Fruit fly (Drosophila melanogaster) whole organism, prepupa: ENCODE data around the gene Nna1.
A peak's percentile ranks its signal among the peaks of the same experiment; 100 is the strongest.

ENCODE experiments used
- Blimp-1 ChIP-seq: fragments of 200-800 bp; sonication (Bioruptor generic); optimal IDR thresholded peaks from 3 replicates; lab custom pipeline; 2017; ENCODE audit warnings: missing biosample characterization, missing genetic modification characterization, mild to moderate bottlenecking, moderate library complexity, missing genetic modification reagents
- CG10631 ChIP-seq: fragments of 200-800 bp; sonication (Bioruptor generic); optimal IDR thresholded peaks from 2 replicates; lab custom pipeline; 2016; ENCODE audit warnings: missing biosample characterization, missing genetic modification characterization
- CG11294 ChIP-seq: fragments of 200-800 bp; sonication (Bioruptor generic); IDR thresholded peaks from 2 replicates; pipeline ENCODE4 v1.3.6; 2022; ENCODE audit warnings: missing biosample characterization, missing genetic modification characterization
- CG11762 ChIP-seq: fragments of 200-800 bp; sonication (Bioruptor generic); optimal IDR thresholded peaks from 3 replicates; lab custom pipeline; 2016; ENCODE audit warnings: missing biosample characterization, missing genetic modification characterization; ENCODE audit not compliant: insufficient read depth
- CG11902 ChIP-seq: fragments of 200-800 bp; sonication (Bioruptor generic); optimal IDR thresholded peaks from 3 replicates; lab custom pipeline; 2016; ENCODE audit warnings: missing biosample characterization, missing genetic modification characterization
- CG1621 ChIP-seq: fragments of 200-800 bp; sonication (Bioruptor generic); optimal IDR thresholded peaks from 3 replicates; lab custom pipeline; 2018; ENCODE audit warnings: missing biosample characterization, mild to moderate bottlenecking, missing genetic modification characterization
- CG16779 ChIP-seq: fragments of 200-800 bp; sonication (Bioruptor generic); optimal IDR thresholded peaks from 3 replicates; lab custom pipeline; 2017; ENCODE audit warnings: missing biosample characterization, mild to moderate bottlenecking, missing genetic modification characterization
- CG3032 ChIP-seq: fragments of 200-800 bp; optimal IDR thresholded peaks from 2 replicates; lab custom pipeline; 2019; ENCODE audit warnings: missing biosample characterization, mild to moderate bottlenecking, missing genetic modification characterization, moderate library complexity
- CG31627 ChIP-seq: fragments of 200-800 bp; sonication (Bioruptor generic); optimal IDR thresholded peaks from 3 replicates; lab custom pipeline; 2016; ENCODE audit warnings: missing biosample characterization, missing genetic modification characterization
- CG32006 ChIP-seq: fragments of 200-800 bp; sonication (Bioruptor generic); optimal IDR thresholded peaks from 3 replicates; lab custom pipeline; 2017; ENCODE audit warnings: missing biosample characterization, mild to moderate bottlenecking, missing genetic modification characterization
- CG34406 ChIP-seq: fragments of 200-800 bp; sonication (Bioruptor generic); optimal IDR thresholded peaks from 3 replicates; lab custom pipeline; 2016; ENCODE audit warnings: missing biosample characterization, missing genetic modification characterization
- CG3919 ChIP-seq: fragments of 200-800 bp; sonication (Bioruptor generic); optimal IDR thresholded peaks from 3 replicates; lab custom pipeline; 2016; ENCODE audit warnings: missing biosample characterization, missing genetic modification characterization
- CG4318 ChIP-seq: fragments of 200-800 bp; sonication (Bioruptor generic); optimal IDR thresholded peaks from 3 replicates; lab custom pipeline; 2017; ENCODE audit warnings: missing biosample characterization, mild to moderate bottlenecking, missing genetic modification characterization
- CG6163 ChIP-seq: fragments of 200-800 bp; sonication (Bioruptor generic); IDR thresholded peaks from 3 replicates; pipeline ENCODE4 v1.3.6; 2022; ENCODE audit warnings: missing biosample characterization, missing genetic modification characterization
- CG6276 ChIP-seq: fragments of 200-800 bp; sonication (Bioruptor generic); optimal IDR thresholded peaks from 2 replicates; lab custom pipeline; 2017; ENCODE audit warnings: missing biosample characterization, mild to moderate bottlenecking, missing genetic modification characterization
- CG6792 ChIP-seq: fragments of 200-800 bp; sonication (Bioruptor generic); optimal IDR thresholded peaks from 3 replicates; lab custom pipeline; 2016; ENCODE audit warnings: missing biosample characterization, missing genetic modification characterization
- CG6808 ChIP-seq: fragments of 200-800 bp; sonication (Bioruptor generic); optimal IDR thresholded peaks from 3 replicates; lab custom pipeline; 2017; ENCODE audit warnings: missing biosample characterization, missing genetic modification characterization, mild to moderate bottlenecking, moderate library complexity, missing genetic modification reagents
- CG6854 ChIP-seq: fragments of 200-800 bp; sonication (Bioruptor generic); optimal IDR thresholded peaks from 2 replicates; lab custom pipeline; 2017; ENCODE audit warnings: missing biosample characterization, mild to moderate bottlenecking, missing genetic modification characterization
- CG7368 ChIP-seq: fragments of 200-800 bp; sonication (Bioruptor generic); optimal IDR thresholded peaks from 3 replicates; lab custom pipeline; 2016; ENCODE audit warnings: missing biosample characterization, missing genetic modification characterization
- CG8319 ChIP-seq: fragments of 200-800 bp; sonication (Bioruptor generic); optimal IDR thresholded peaks from 3 replicates; lab custom pipeline; 2016; ENCODE audit warnings: missing biosample characterization, missing genetic modification characterization
- CG8632 ChIP-seq: fragments of 200-800 bp; sonication (Bioruptor generic); optimal IDR thresholded peaks from 3 replicates; lab custom pipeline; 2016; ENCODE audit warnings: missing biosample characterization, missing genetic modification characterization
- CG9139 ChIP-seq: fragments of 200-800 bp; sonication (Bioruptor generic); optimal IDR thresholded peaks from 3 replicates; lab custom pipeline; 2017; ENCODE audit warnings: missing biosample characterization, mild to moderate bottlenecking, missing genetic modification characterization
- Eip75B ChIP-seq: fragments of 200-800 bp; sonication (Bioruptor generic); optimal IDR thresholded peaks from 3 replicates; lab custom pipeline; 2016; ENCODE audit warnings: missing biosample characterization, missing genetic modification characterization
- Eip78C ChIP-seq: fragments of 200-800 bp; sonication (Bioruptor generic); peaks from one replicate; lab custom pipeline; 2016; ENCODE audit warnings: missing biosample characterization, missing genetic modification characterization
- Eip93F ChIP-seq: fragments of 200-800 bp; sonication (Bioruptor generic); optimal IDR thresholded peaks from 2 replicates; lab custom pipeline; 2016; ENCODE audit warnings: missing biosample characterization, mild to moderate bottlenecking, missing genetic modification characterization
- Ets21C ChIP-seq: fragments of 200-800 bp; sonication (Bioruptor generic); optimal IDR thresholded peaks from 3 replicates; lab custom pipeline; 2016; ENCODE audit warnings: missing biosample characterization, missing genetic modification characterization
- Ets96B ChIP-seq: fragments of 200-800 bp; optimal IDR thresholded peaks from 2 replicates; lab custom pipeline; 2019; ENCODE audit warnings: missing biosample characterization, mild to moderate bottlenecking, missing genetic modification characterization, moderate library complexity
- Gug ChIP-seq: fragments of 200-800 bp; sonication (Bioruptor generic); IDR thresholded peaks from 2 replicates; pipeline ENCODE4 v1.3.6; 2022; ENCODE audit warnings: missing biosample characterization, missing genetic modification characterization
- Hr38 ChIP-seq: sonication (Bioruptor generic); optimal IDR thresholded peaks from 2 replicates; lab custom pipeline; 2016; ENCODE audit warnings: missing biosample characterization, missing genetic modification characterization
- Hr39 ChIP-seq: fragments of 200-800 bp; sonication (Bioruptor generic); optimal IDR thresholded peaks from 2 replicates; lab custom pipeline; 2016; ENCODE audit warnings: missing biosample characterization, missing genetic modification characterization
- Hr4 ChIP-seq: fragments of 200-800 bp; sonication (Bioruptor generic); optimal IDR thresholded peaks from 3 replicates; lab custom pipeline; 2016; ENCODE audit warnings: missing biosample characterization, missing genetic modification characterization
- Met ChIP-seq: fragments of 200-800 bp; sonication (Bioruptor generic); optimal IDR thresholded peaks from 3 replicates; lab custom pipeline; 2016; ENCODE audit warnings: missing biosample characterization, missing genetic modification characterization
- Smox ChIP-seq: fragments of 200-800 bp; sonication (Bioruptor generic); optimal IDR thresholded peaks from 3 replicates; lab custom pipeline; 2016; ENCODE audit warnings: missing biosample characterization, missing genetic modification characterization
- Sox14 ChIP-seq: fragments of 200-800 bp; sonication (Bioruptor generic); optimal IDR thresholded peaks from 3 replicates; lab custom pipeline; 2016; ENCODE audit warnings: missing biosample characterization, missing genetic modification characterization
- achi ChIP-seq: fragments of 200-800 bp; sonication (Bioruptor generic); optimal IDR thresholded peaks from 3 replicates; lab custom pipeline; 2016; ENCODE audit warnings: missing biosample characterization, missing genetic modification characterization
- cyc ChIP-seq: fragments of 200-800 bp; sonication (Bioruptor generic); optimal IDR thresholded peaks from 3 replicates; lab custom pipeline; 2016; ENCODE audit warnings: missing biosample characterization, missing genetic modification characterization
- dac ChIP-seq: fragments of 200-800 bp; sonication (Bioruptor generic); optimal IDR thresholded peaks from 2 replicates; lab custom pipeline; 2017; ENCODE audit warnings: missing biosample characterization, mild to moderate bottlenecking, missing genetic modification characterization
- dsx ChIP-seq: fragments of 200-800 bp; optimal IDR thresholded peaks from 3 replicates; lab custom pipeline; 2019; ENCODE audit warnings: missing biosample characterization, mild to moderate bottlenecking, missing genetic modification characterization, moderate library complexity; ENCODE audit not compliant: poor library complexity, severe bottlenecking
- fd59A ChIP-seq: fragments of 200-800 bp; sonication (Bioruptor generic); optimal IDR thresholded peaks from 2 replicates; lab custom pipeline; 2017; ENCODE audit warnings: missing biosample characterization, mild to moderate bottlenecking, missing genetic modification characterization, missing genetic modification reagents
- fd85E ChIP-seq: fragments of 200-800 bp; sonication (Bioruptor generic); optimal IDR thresholded peaks from 3 replicates; lab custom pipeline; 2016; ENCODE audit warnings: missing biosample characterization, missing genetic modification characterization
- fkh ChIP-seq: fragments of 200-800 bp; sonication (Bioruptor generic); optimal IDR thresholded peaks from 3 replicates; lab custom pipeline; 2017; ENCODE audit warnings: missing biosample characterization, mild to moderate bottlenecking, missing genetic modification characterization, moderate library complexity
- lz ChIP-seq: fragments of 200-800 bp; sonication (Bioruptor generic); optimal IDR thresholded peaks from 3 replicates; lab custom pipeline; 2016; ENCODE audit warnings: missing biosample characterization, missing genetic modification characterization
- pdm3 ChIP-seq: fragments of 200-800 bp; sonication (Bioruptor generic); optimal IDR thresholded peaks from 3 replicates; lab custom pipeline; 2016; ENCODE audit warnings: missing biosample characterization, missing genetic modification characterization
- salr ChIP-seq, 2 experiments: fragments of 200-800 bp; sonication (Bioruptor generic); optimal IDR thresholded peaks; 3 replicates each; lab custom pipeline; 2016 to 2018; ENCODE audit warnings: missing biosample characterization in 2 of 2, missing genetic modification characterization in 2 of 2, mild to moderate bottlenecking in 1 of 2
- spab ChIP-seq: fragments of 200-800 bp; sonication (Bioruptor generic); optimal IDR thresholded peaks from 2 replicates; lab custom pipeline; 2017; ENCODE audit warnings: missing biosample characterization, mild to moderate bottlenecking, missing genetic modification characterization, missing genetic modification reagents
- ss ChIP-seq, 2 experiments: fragments of 200-800 bp; sonication (Bioruptor generic); optimal IDR thresholded peaks; 2 replicates in 1 of 2; 3 replicates in 1 of 2; lab custom pipeline; 2017 to 2018; ENCODE audit warnings: mild to moderate bottlenecking in 2 of 2, missing biosample characterization in 2 of 2, missing genetic modification characterization in 2 of 2, moderate library complexity in 1 of 2
- vri ChIP-seq: fragments of 200-800 bp; sonication (Bioruptor generic); optimal IDR thresholded peaks from 3 replicates; lab custom pipeline; 2016; ENCODE audit warnings: missing biosample characterization, mild to moderate bottlenecking, missing genetic modification characterization

Nna1 gene

dm6 chrX:13754476-13754875 lies 62.4 kb downstream of the Nna1 start (continued):
- TF ChIP-seq Blimp-1 (GFP tag; lab: Kevin White, UChicago) (no peak), CG10631 (GFP tag; lab: Kevin White, UChicago) (peak; percentile 1), CG1621 (tag; lab: Kevin White, UChicago) (peak; percentile 38), Hr39 (peak; percentile 35), CG6276 (peak; percentile 76), Eip75B (GFP tag; lab: Kevin White, UChicago) (no peak), pdm3 (GFP tag; lab: Kevin White, UChicago) (peak; percentile 32), Ets21C (GFP tag; lab: Kevin White, UChicago) (peak; percentile 13), CG16779 (tag; lab: Kevin White, UChicago) (peak; percentile 13), dsx (GFP tag; lab: Kevin White, UChicago) (no peak), Eip78C (GFP tag; lab: Kevin White, UChicago) (peak; percentile 78), Hr4 (GFP tag; lab: Kevin White, UChicago) (peak; percentile 26), CG34406 (GFP tag; lab: Kevin White, UChicago) (peak; percentile 50), salr (GFP tag; optimal IDR thresholded peaks at IDR 0.05; lab: Kevin White, UChicago) (peak in 1 of 2 experiments; percentile 39), CG6792 (GFP tag; lab: Kevin White, UChicago) (peak; percentile 36), Eip93F (GFP tag; lab: Kevin White, UChicago) (no peak), vri (GFP tag; lab: Kevin White, UChicago) (peak; percentile 58), achi (peak; percentile 47), CG3032 (no peak), dac (GFP tag; lab: Kevin White, UChicago) (no peak), lz (peak; percentile 34), fd85E (no peak), CG8319 (GFP tag; lab: Kevin White, UChicago) (no peak), CG6808 (GFP tag; lab: Kevin White, UChicago) (peak; percentile 59), CG6854 (GFP tag; lab: Kevin White, UChicago) (no peak), CG9139 (GFP tag; lab: Kevin White, UChicago) (peak; percentile 29), CG4318 (peak; percentile 26), Gug (peak; percentile 42), ss (GFP tag; optimal IDR thresholded peaks at IDR 0.05; lab: Kevin White, UChicago) (peak in 1 of 2 experiments; percentile 25), spab (peak; percentile 7), CG6163 (GFP tag; lab: Robert Waterston, UW) (peak; percentile 88; the same call in 2 of the 3 replicates), CG3919 (GFP tag; lab: Kevin White, UChicago) (peak; percentile 55), CG31627 (GFP tag; lab: Kevin White, UChicago) (peak; percentile 38), Smox (peak; percentile 62)

- TF ChIP-seq CG11294 (no peak), CG10631 (GFP tag; lab: Kevin White, UChicago) (no peak), CG6163 (GFP tag; lab: Robert Waterston, UW) (peak; percentile 67), CG32006 (peak; percentile 32), pdm3 (GFP tag; lab: Kevin White, UChicago) (peak; percentile 52), spab (peak; percentile 7), Sox14 (peak; percentile 50), Met (GFP tag; lab: Kevin White, UChicago) (no peak), CG3032 (peak; percentile 52), CG6808 (GFP tag; lab: Kevin White, UChicago) (peak; percentile 54), Hr4 (GFP tag; lab: Kevin White, UChicago) (no peak), CG8632 (GFP tag; lab: Kevin White, UChicago) (no peak), CG11762 (no peak), CG8319 (GFP tag; lab: Kevin White, UChicago) (no peak), CG7368 (GFP tag; lab: Kevin White, UChicago) (peak; percentile 31), CG31627 (GFP tag; lab: Kevin White, UChicago) (no peak), CG6792 (GFP tag; lab: Kevin White, UChicago) (no peak), CG6276 (peak; percentile 16), Ets96B (tag; lab: Kevin White, UChicago) (peak; percentile 71), salr (GFP tag; optimal IDR thresholded peaks at IDR 0.05; lab: Kevin White, UChicago) (peak in 1 of 2 experiments; percentile 44), CG11902 (GFP tag; lab: Kevin White, UChicago) (no peak), CG9139 (GFP tag; lab: Kevin White, UChicago) (peak; percentile 69), cyc (peak; percentile 12), CG1621 (tag; lab: Kevin White, UChicago) (peak; percentile 77), fd59A (no peak), CG4318 (no peak), Hr38 (GFP tag; lab: Kevin White, UChicago) (no peak), fkh (GFP tag; lab: Kevin White, UChicago) (peak; percentile 15), dac (GFP tag; lab: Kevin White, UChicago) (no peak), vri (GFP tag; lab: Kevin White, UChicago) (peak; percentile 2), Eip75B (GFP tag; lab: Kevin White, UChicago) (peak; percentile 51), CG3919 (GFP tag; lab: Kevin White, UChicago) (no peak), fd85E (no peak), CG6854 (GFP tag; lab: Kevin White, UChicago) (peak; percentile 14)
Observed at dm6 chrX:13755152-13755557, 63.1 kb downstream of the Nna1 start, which contains the start of gene Pdcd4. Gene Pdcd4 (minus strand): TSS chrX:13755406.
